Worm (Caenorhabditis elegans): ENCODE data around the gene apm-3.

ce11 chrX:912990-913389, 41.8 kb upstream of the apm-3 start, which contains the start of gene F35H12.6:
- TF ChIP-seq lin-39 (tag; optimal IDR thresholded peaks at IDR 0.05) (no peak), efl-3 (GFP tag; optimal IDR thresholded peaks at IDR 0.05) (no peak), pqm-1 (tag; optimal IDR thresholded peaks at IDR 0.05) (no peak), egl-27 (tag; optimal IDR thresholded peaks at IDR 0.05) (no peak), fos-1 (tag; optimal IDR thresholded peaks at IDR 0.05) (no peak), mep-1 (tag; optimal IDR thresholded peaks at IDR 0.05) (no peak)
